Fruit fly (Drosophila melanogaster): ENCODE results near the gene CG33271.

Gene CG33271

dm6 chr3L:11561946-11562760 is 15.1 kb downstream of the CG33271 start, which contains the start of the genes CG7394 and Mob2 (continued):
- TF ChIP-seq CG8089 (GFP tag; optimal IDR thresholded peaks at IDR 0.05), result peak; percentile 37
- peak; percentile 84 for TF ChIP-seq CG9817 (tag; optimal IDR thresholded peaks at IDR 0.05)
- peak; percentile 90 for TF ChIP-seq Meics (GFP tag; optimal IDR thresholded peaks at IDR 0.05)
- TF ChIP-seq chinmo (GFP tag; IDR thresholded peaks at IDR 0.05; ENCODE audit: partially characterized antibody), result peak; percentile 76; the same call in 2 of the 4 replicates
- peak; percentile 70 for TF ChIP-seq CG8765 (GFP tag; IDR thresholded peaks at IDR 0.05)
- TF ChIP-seq slbo (GFP tag; IDR thresholded peaks at IDR 0.05), result peak; percentile 97
- peak; percentile 80 for TF ChIP-seq wor (GFP tag; IDR thresholded peaks at IDR 0.05)
- peak; percentile 45 for TF ChIP-seq gt (GFP tag; IDR thresholded peaks at IDR 0.05)
- peak; percentile 87 for TF ChIP-seq CG18599 (GFP tag; optimal IDR thresholded peaks at IDR 0.05)
- peak; percentile 7 for TF ChIP-seq pfk (GFP tag; optimal IDR thresholded peaks at IDR 0.05)
- TF ChIP-seq CG5245 (GFP tag; optimal IDR thresholded peaks at IDR 0.05), result peak; percentile 71
- peak; percentile 68 for TF ChIP-seq cas (GFP tag; IDR thresholded peaks at IDR 0.05)
- TF ChIP-seq CG8290 (GFP tag; optimal IDR thresholded peaks at IDR 0.05), result peak; percentile 89
- peak; percentile 81 to 92 for TF ChIP-seq CG8290 (tag; optimal IDR thresholded peaks at IDR 0.05)
- TF ChIP-seq CG1603 (tag; optimal IDR thresholded peaks at IDR 0.05), result peak; percentile 78

dm6 chr3L:11560885-11561284 is 16.4 kb downstream of the CG33271 start:
- no peak for TF ChIP-seq Med (GFP tag)
- TF ChIP-seq CG6272 (GFP tag; IDR thresholded peaks at IDR 0.05), result no peak
- no peak for TF ChIP-seq dysf (GFP tag; IDR thresholded peaks at IDR 0.05)
- TF ChIP-seq nom (GFP tag; optimal IDR thresholded peaks at IDR 0.05), result peak; percentile 27
- TF ChIP-seq cg (GFP tag; optimal IDR thresholded peaks at IDR 0.05), result peak; percentile 40
- TF ChIP-seq CG3407 (GFP tag; optimal IDR thresholded peaks at IDR 0.05), result no peak
- TF ChIP-seq Adf1 (GFP tag; IDR thresholded peaks at IDR 0.05), result no peak
- no peak for TF ChIP-seq Ssrp (tag; optimal IDR thresholded peaks at IDR 0.05)
- TF ChIP-seq Fer3 (tag; optimal IDR thresholded peaks at IDR 0.05), result no peak
- no peak for TF ChIP-seq lov (optimal IDR thresholded peaks at IDR 0.05)
- TF ChIP-seq lov (GFP tag; IDR thresholded peaks at IDR 0.05), result 0 out of 3 replicates have a peak, but pooled peaks have one; percentile 18
- TF ChIP-seq tll (GFP tag; optimal IDR thresholded peaks at IDR 0.05), result peak in 1 of 2 experiments; percentile 6
- TF ChIP-seq CG17385 (GFP tag; optimal IDR thresholded peaks at IDR 0.05), result peak; percentile 57
- TF ChIP-seq CG14050 (GFP tag; IDR thresholded peaks at IDR 0.05), result no peak

- TF ChIP-seq p53 (GFP tag; optimal IDR thresholded peaks at IDR 0.05) (no peak), CG4360 (GFP tag; IDR thresholded peaks at IDR 0.05) (0 out of 2 replicates have a peak, but pooled peaks have one; percentile 16), Lim3 (GFP tag; IDR thresholded peaks at IDR 0.05) (no peak), Deaf1 (tag; optimal IDR thresholded peaks at IDR 0.05) (peak; percentile 25), CHES-1-like (GFP tag; optimal IDR thresholded peaks at IDR 0.05) (no peak), Trl (optimal IDR thresholded peaks at IDR 0.05) (peak; percentile 76 to 77), Trl (GFP tag; optimal IDR thresholded peaks at IDR 0.05) (no peak), CG10321 (GFP tag; IDR thresholded peaks at IDR 0.05) (0 out of 2 replicates have a peak, but pooled peaks have one; percentile 15), onecut (GFP tag; IDR thresholded peaks at IDR 0.05) (0 out of 2 replicates have a peak, but pooled peaks have one; percentile 11), Dll (GFP tag; IDR thresholded peaks at IDR 0.05; ENCODE audit: partially characterized antibody) (0 out of 4 replicates have a peak, but pooled peaks have one; percentile 21), CG17829 (tag; optimal IDR thresholded peaks at IDR 0.05) (peak; percentile 13), CTCF (GFP tag; optimal IDR thresholded peaks at IDR 0.05) (peak; percentile 14), kah (GFP tag; optimal IDR thresholded peaks at IDR 0.05) (peak; percentile 12), nerfin-1 (tag; optimal IDR thresholded peaks at IDR 0.05) (peak; percentile 6), sens (GFP tag) (peak; percentile 63), pros (GFP tag; optimal IDR thresholded peaks at IDR 0.05) (peak; percentile 66), unpg (GFP tag; optimal IDR thresholded peaks at IDR 0.05) (no peak), crp (GFP tag; optimal IDR thresholded peaks at IDR 0.05) (peak in 1 of 2 experiments; percentile 70), crol (GFP tag; IDR thresholded peaks at IDR 0.05) (peak; percentile 64), kni (GFP tag; optimal IDR thresholded peaks at IDR 0.05) (peak; percentile 0)
Measured at dm6 chr3L:11557209-11557608, 20.1 kb downstream of the CG33271 start.

Data from whole organism, embryonic.